Fruit fly (Drosophila melanogaster): ENCODE data around the gene mid.

The mid gene

DNA sequence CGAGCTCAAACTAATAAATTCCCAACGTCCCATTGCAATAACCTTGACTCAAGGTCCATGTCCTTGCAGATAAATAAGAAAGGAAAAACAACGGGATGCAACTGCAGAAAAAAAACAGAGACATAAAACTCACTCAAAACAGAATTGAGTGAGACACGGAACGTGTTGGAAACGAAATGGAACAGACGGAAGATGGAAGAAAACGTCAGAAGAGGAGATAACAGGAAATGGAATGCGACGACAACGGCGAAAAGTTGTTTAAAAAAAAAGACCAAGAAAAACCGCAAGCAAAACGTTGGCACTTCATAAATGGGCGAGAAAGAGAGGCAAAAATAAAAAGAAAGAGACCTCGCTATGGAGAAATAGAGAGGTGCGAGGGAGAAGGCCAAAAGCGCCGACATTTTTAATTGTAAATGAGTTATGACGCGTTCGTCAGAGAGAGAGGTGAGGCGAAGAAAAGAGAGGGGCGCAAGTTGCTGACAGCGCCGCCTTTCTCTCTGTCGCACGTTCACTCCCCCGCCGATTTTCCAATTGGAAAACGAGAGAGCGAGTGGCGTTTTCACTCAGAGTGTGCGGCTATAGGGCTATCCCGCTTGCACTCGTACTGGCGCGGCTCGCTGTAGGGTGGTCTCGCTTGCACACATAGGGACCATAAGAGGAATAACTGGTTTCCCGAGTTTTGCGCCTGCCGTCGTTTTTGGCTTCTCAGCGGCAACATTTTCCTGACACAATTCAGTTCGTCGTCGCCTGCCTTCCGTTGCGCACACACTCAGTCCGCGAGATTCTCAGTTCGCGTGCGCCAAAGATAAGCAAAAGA, at the start of gene mid:
Gene mid (plus strand): TSS at position 733 of the 817 bp plus-strand sequence.
- TF ChIP-seq noc (tag; optimal IDR thresholded peaks at IDR 0.05): no peak

DNA sequence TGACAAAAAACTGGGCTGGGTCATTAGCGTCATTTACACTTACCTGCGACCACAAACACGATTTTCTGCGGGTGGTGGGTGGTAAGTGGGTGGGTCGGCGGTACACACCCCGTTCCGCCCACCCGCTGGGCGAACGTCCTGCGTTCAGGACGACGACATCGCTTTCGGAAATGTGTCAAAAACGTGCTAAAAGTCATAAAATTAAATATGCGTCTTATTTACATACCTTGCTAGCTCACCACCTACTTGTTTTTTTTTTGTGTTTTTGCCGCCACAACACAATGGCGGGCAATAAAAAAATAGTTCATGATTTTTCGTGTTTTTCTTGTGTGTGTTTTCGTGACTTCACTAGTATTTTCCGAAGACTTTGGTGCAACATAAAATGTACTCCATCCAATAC, 48.9 kb upstream of the mid start:
- TF ChIP-seq noc (tag; optimal IDR thresholded peaks at IDR 0.05): no peak

DNA sequence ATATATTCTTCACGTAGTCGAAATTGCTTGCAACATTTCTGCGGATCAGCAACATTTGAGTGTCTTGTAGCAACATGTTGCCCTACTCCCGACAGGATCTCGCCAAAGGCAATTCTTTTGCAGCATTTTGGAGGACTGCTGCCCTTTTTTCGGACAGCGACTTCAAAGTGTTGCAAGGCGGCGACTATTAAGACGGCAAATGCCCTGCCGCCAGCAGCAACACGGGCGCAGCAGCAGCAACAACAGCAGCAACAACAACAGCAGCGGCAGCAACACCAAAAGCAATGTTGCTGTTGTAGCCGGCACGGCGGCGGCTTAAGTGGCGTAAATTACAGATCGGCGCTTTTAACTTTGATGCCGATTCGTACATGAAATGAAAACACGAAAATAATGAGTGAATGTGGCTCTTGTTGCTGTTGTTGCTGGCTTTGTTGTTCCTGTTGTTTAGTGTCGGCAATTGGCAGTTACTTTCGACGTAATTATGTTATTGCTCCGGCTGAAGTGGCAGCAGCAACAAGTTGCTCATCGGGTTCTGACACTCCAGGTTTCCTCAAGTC, 46.7 kb upstream of the mid start:
- no peak for TF ChIP-seq noc (tag; optimal IDR thresholded peaks at IDR 0.05)

DNA sequence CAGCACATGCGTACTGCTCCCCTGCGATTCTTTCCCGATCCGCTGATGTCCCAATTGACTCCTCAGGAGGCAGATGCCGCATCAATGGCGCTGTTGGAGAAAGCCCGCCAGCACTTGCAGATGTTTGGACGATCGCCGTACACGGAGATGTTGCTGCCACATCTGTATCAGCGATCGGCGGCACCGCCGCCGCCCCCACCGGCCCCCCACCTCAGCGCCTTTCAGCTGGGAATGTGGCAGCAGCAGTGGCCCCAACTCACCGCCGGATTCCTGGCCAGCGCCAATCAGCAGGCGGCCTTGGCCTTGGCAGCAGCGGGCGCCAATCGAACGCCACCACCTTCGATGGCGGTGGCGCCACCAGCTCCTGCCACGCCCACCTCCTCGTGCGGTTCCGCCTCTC, 46.1 kb upstream of the mid start:
- TF ChIP-seq noc (tag; optimal IDR thresholded peaks at IDR 0.05): no peak

DNA sequence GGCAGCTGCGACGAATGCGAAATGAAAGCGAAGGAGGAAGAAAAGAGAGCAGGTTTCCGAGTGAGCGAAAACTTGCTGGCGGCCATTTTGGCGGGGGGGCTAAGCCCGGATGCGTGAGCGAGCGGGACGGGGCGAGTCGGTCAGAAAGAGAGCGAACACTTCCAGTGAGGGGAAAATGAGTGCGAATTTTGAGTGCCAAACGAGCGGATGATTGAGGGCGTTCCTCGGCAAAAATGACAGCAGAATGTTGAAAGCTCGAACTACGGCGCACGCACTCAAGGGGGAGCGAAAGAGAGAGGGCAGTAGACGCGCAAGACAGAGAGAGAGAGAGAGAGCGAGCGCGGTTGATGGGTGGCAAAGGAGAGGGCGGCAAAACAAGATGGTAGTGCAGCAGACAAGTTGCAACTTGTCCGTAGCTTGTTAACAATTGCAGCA, 39.9 kb upstream of the mid start:
- TF ChIP-seq noc (tag; optimal IDR thresholded peaks at IDR 0.05): no peak

DNA sequence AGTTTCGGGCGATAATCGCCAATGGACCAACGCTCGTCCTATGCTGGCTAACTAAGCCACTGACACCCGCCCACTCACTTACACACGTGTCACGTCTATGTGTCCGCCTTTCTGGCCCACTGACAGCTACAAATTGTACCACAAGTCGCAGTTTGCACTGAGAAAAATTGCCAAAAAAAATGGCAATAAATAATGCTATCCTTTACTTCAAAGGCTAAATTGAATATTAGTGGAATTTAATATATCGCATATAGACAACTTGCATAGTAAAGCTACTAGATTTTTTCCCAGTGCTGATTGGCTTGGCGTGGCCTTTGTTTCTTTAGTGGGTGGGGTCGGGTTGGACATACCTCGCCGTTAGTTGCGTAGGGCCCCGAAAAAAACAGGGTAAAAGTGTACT, 36.1 kb upstream of the mid start:
- TF ChIP-seq noc (tag; optimal IDR thresholded peaks at IDR 0.05): no peak

DNA sequence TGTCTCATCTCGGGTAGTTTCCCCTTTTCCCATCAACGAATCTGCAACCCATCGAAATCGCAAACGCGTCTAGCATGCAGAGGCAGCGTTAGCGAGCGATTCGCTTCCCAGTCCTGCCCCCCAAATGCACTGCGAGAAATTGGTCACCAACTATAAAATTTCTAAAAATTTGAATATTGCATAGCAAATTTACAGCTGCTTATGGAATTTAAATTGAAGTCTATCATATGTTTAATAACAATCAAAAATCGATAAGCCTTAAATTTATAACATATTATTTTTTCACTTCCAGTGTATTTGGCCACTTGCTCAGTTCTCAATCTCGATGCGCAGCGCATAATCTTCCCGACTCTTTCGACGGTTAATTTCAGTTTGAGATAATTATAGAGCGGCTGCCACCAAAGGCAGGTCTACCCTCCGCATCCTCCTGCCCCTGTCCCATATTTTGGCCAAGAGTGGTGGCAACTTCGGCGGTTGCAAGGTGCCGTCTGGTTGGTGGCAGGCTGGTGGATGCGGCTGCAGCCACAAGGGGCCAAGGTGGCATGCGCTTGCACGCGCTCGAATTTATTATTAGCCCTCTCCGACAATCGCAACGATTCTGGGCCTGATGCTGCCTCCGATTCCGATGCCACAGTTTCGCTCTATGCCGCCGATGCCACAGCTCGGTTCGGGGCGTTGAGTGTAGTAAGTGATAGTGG, 34.4 kb upstream of the mid start:
- TF ChIP-seq noc (tag; optimal IDR thresholded peaks at IDR 0.05): no peak

DNA sequence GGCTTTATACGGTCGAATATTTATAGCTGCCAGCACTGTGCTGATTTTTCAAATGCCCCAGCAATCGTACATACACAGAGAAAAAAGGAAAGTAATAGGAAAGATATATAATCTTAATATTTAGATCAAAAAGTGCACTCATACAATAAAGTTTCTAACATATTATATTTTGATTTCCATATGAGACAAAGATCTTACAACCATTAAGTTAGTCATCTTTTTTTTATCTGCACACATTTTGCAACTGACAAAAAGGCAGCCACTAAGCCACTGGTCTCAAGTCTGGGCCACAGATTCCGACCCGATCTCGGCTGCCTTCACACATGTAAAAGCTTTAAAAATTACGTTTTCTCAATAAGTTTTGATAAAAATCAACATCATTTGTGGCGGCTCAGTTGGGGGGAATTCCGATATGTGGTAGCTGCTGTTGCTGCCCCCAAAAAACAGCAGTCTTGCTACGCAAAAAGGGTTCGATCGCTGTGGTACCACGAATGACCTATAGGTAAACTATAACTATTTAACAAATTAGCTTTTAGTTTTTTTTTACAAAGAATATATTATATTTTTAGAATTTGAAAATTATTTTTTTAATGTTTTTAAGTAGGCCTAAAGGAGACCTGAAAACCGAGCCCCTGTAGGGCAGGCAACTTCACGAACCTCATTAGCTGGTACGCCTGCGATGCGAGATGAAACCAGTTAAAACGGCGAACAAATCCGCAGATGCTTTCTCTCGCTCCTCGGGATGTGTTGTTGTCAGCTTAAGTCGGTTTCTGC, 32.5 kb upstream of the mid start:
- TF ChIP-seq noc (tag; optimal IDR thresholded peaks at IDR 0.05): no peak

DNA sequence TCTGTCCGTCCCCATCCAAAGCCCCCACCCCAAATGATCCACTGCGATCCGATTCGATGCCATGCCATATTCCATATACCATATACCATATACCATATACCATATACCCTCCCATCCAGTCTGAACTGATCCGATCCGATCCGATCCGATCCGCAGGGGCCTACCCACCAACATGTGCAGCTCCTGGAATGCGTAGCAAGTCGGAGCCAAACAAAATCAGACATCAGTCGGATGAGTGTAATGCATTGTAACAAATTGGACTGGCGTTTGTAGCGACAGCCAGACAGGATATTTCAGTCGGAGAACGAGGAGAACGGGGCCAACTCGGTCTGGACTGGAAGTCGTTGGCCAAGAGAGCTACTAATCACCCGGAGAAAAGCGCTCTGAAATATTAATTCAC, 31.7 kb upstream of the mid start:
- TF ChIP-seq noc (tag; optimal IDR thresholded peaks at IDR 0.05): no peak

DNA sequence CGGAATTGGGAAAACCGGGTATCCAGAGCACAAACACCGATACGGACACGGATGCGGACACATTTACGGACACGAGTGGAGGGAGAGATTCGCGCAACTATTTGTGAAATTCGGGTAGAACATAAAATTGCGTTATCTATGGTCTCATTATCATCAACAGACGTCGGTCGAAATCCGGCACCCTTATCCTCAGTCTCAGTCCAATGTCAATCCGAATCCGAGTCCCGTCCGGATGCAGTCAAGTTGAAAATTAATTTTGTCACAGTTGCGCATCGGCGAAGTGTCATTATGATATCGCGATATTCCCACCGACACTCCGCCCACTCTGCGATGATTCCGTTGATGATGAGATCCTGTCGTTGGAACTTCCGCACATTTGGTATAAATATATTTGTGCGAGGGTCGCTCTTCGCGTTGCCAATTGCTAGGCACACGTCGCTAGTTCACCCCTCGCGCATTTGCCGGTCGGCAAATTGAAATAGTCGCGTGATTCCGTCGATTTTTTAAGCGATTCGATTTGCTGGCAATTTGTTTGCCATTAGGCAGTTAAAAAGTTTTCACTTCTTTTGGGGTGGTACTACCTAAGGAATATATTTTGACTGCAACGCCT, 29.3 kb upstream of the mid start:
- no peak for TF ChIP-seq noc (tag; optimal IDR thresholded peaks at IDR 0.05)

DNA sequence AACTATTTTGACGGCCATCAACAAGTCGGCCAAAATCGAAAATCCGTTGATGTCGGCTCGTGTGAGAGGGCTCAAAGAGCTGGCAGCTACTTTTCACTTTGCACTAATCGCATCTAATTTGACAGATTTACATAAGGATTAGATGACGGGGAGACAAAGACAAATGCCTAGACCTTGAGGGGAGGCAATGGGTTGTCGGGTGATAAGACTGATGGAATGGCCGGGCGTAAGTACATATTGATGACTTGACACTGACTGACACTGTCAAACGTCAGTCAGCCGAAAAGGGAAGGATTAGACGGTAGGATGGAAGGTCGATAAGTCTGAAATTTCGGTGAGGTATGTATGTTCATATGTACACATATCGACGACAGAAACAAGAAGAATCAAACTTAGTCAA, 28.6 kb upstream of the mid start:
- TF ChIP-seq noc (tag; optimal IDR thresholded peaks at IDR 0.05): no peak

DNA sequence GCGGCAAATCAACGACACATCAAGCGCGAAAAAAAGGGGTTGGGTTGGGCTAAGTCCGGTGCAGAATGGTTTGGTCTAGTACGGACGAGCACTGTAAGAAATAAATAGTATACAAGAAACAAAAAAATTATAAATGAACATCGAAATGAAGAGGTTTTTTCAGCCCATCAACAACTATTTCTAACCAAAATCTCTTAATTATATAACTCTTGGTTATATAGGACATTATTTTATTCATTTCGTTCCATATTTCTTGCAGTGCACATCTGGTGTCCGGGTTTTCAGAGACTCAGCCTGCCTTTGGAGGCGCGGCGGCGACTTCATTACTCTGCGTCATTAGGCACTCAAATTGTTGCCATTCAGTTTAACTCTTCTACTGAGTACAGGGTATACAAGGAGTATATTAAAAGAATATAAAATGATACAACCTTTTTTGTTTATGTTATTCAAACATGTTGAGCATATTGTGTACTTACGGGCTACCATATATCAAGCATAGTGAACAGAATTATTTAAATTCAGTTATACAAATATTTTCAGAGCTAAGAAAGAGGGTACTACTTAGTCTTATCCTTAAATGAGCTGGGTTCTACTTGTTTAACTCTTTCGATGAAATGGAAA, 27.9 kb upstream of the mid start:
- no peak for TF ChIP-seq noc (tag; optimal IDR thresholded peaks at IDR 0.05)

DNA sequence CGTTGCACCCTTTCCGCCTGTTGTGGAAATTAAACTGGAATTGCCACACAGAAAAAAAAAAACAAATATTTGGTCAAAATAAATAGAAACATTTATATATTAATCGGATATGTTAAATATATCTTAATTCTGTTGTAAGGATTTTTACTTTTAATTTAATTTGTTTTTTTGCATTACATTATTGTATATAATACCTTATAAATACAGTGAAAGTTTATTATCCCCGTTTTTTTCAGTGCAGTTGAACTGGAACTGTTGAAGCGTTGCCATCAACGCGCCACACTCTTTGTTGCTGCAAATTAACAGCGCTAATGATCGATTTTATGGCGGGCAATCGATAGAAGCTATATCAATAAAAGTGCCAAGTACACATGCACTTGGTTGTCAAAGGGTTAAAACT, 27.1 kb upstream of the mid start:
- no peak for TF ChIP-seq noc (tag; optimal IDR thresholded peaks at IDR 0.05)

DNA sequence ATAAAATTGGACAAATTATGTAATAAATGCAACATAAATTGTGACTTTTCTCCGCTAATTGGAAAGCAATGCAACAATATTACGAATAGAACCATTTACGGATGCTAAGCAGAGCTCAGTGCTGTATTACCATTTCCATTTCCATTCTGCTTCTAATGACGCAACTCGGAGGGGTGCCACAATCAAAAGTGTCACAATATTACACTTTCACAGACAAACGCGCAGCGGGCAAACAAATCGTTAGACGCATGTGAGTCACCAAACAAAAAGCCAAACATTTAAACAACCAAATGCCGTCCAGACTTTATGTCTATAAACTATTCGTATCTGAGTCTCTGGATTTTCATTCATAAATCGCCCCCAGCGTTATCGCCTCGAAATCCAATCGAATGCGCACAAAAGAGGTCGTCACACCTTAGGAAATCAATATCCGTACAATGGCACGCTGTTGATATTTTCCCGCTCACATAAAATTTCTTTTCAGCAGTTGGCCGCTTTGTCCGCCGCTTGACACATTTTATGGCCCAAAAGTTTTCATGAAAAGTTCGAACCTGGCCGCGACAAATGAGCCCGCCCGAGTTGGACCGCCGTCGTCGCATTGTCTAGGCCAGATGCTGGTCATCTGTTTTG, 18.9 kb upstream of the mid start:
- no peak for TF ChIP-seq noc (tag; optimal IDR thresholded peaks at IDR 0.05)

DNA sequence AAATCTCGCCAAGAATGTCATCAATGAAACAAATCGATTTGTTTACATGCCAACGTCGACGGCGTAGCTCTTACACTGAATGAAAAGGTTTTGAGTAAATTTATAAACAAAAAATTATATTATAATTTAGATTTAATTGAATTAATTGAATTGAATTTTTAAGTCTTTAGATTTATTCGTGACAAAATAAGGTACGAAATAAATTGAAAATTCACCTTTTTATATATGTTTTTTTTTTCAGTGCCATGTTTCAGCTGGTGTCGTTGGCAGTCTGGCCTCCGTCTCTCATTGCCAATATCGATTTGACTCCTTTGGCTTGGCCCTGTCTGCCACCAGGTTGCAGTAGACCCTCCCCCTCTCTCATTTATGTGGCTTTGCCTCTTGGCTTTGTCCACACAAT, 16.8 kb upstream of the mid start:
- no peak for TF ChIP-seq noc (tag; optimal IDR thresholded peaks at IDR 0.05)
